Fruit fly (Drosophila melanogaster) whole organism, embryonic: ENCODE results near the gene CG2691.

ENCODE experiments used
- Adf1 ChIP-seq: fragments of 200-800 bp; sonication (Bioruptor generic); IDR thresholded peaks from 2 replicates; pipeline ENCODE4 v1.3.6; 2022; ENCODE audit warnings: missing biosample characterization, missing genetic modification characterization
- Atf6 ChIP-seq: fragments of 200-800 bp; sonication (Bioruptor generic); IDR thresholded peaks from 2 replicates; pipeline ENCODE4 v1.3.6; 2022; ENCODE audit warnings: missing biosample characterization, missing genetic modification characterization
- B-H2 ChIP-seq: fragments of 200-800 bp; sonication (Bioruptor generic); optimal IDR thresholded peaks from 2 replicates; lab custom pipeline; 2018; ENCODE audit warnings: missing biosample characterization, mild to moderate bottlenecking, missing genetic modification characterization
- BtbVII ChIP-seq: fragments of 200-800 bp; sonication (Bioruptor generic); optimal IDR thresholded peaks from 3 replicates; lab custom pipeline; 2017; ENCODE audit warnings: missing biosample characterization, mild to moderate bottlenecking, missing genetic modification characterization
- CG12071 ChIP-seq: fragments of 200-800 bp; sonication (Bioruptor generic); optimal IDR thresholded peaks from 3 replicates; lab custom pipeline; 2018; ENCODE audit warnings: missing biosample characterization, mild to moderate bottlenecking, missing genetic modification characterization
- CG14014 ChIP-seq: fragments of 200-800 bp; sonication (Bioruptor generic); IDR thresholded peaks from 2 replicates; pipeline ENCODE4 v1.3.6; 2022; ENCODE audit warnings: missing biosample characterization, missing genetic modification characterization
- CG14860 ChIP-seq: fragments of 200-800 bp; sonication (Bioruptor generic); IDR thresholded peaks from 3 replicates; pipeline ENCODE4 v1.3.6; 2022; ENCODE audit warnings: missing biosample characterization, missing genetic modification characterization; ENCODE audit not compliant: partially characterized antibody
- CG16813 ChIP-seq: fragments of 200-800 bp; sonication (Bioruptor generic); IDR thresholded peaks from 3 replicates; pipeline ENCODE4 v1.3.6; 2022; ENCODE audit warnings: missing biosample characterization, missing genetic modification characterization; ENCODE audit not compliant: partially characterized antibody
- CG17361 ChIP-seq: fragments of 200-800 bp; sonication (Bioruptor generic); IDR thresholded peaks from 3 replicates; pipeline ENCODE4 v1.3.6; 2022; ENCODE audit warnings: missing biosample characterization, missing genetic modification characterization
- CG34376 ChIP-seq: fragments of 200-800 bp; sonication (Bioruptor generic); optimal IDR thresholded peaks from 2 replicates; lab custom pipeline; 2018; ENCODE audit warnings: missing biosample characterization, mild to moderate bottlenecking, missing genetic modification characterization
- CG34422 ChIP-seq: fragments of 200-800 bp; sonication (Bioruptor generic); IDR thresholded peaks from 3 replicates; pipeline ENCODE4 v1.3.6; 2022; ENCODE audit warnings: missing biosample characterization, missing genetic modification characterization
- CG42726 ChIP-seq: fragments of 200-800 bp; sonication (Bioruptor generic); IDR thresholded peaks from 2 replicates; pipeline ENCODE4 v1.3.6; 2022; ENCODE audit warnings: missing biosample characterization, missing genetic modification characterization; ENCODE audit not compliant: partially characterized antibody
- CG4404 ChIP-seq: fragments of 200-800 bp; sonication (Bioruptor generic); IDR thresholded peaks from 2 replicates; pipeline ENCODE4 v1.3.6; 2022; ENCODE audit warnings: missing biosample characterization, missing genetic modification characterization
- CG6813 ChIP-seq: fragments of 200-800 bp; sonication (Bioruptor generic); optimal IDR thresholded peaks from 2 replicates; lab custom pipeline; 2017; ENCODE audit warnings: missing biosample characterization, missing genetic modification characterization, mild to moderate bottlenecking, moderate library complexity, missing genetic modification reagents
- CG7928 ChIP-seq: fragments of 200-800 bp; sonication (Bioruptor generic); optimal IDR thresholded peaks from 2 replicates; lab custom pipeline; 2017; ENCODE audit warnings: missing biosample characterization, mild to moderate bottlenecking, missing genetic modification characterization
- CG8281 ChIP-seq: fragments of 200-800 bp; sonication (Bioruptor generic); optimal IDR thresholded peaks from 2 replicates; lab custom pipeline; 2018; ENCODE audit warnings: missing biosample characterization, mild to moderate bottlenecking, missing genetic modification characterization, moderate library complexity
- CG9609 ChIP-seq: fragments of 200-800 bp; sonication (Bioruptor generic); optimal IDR thresholded peaks from 3 replicates; lab custom pipeline; 2016; ENCODE audit warnings: missing biosample characterization, missing genetic modification characterization
- CG9727 ChIP-seq: fragments of 200-800 bp; sonication (Bioruptor generic); optimal IDR thresholded peaks from 3 replicates; lab custom pipeline; 2017; ENCODE audit warnings: missing biosample characterization, mild to moderate bottlenecking, missing genetic modification characterization
- CTCF ChIP-seq: fragments of 200-800 bp; sonication (Bioruptor generic); optimal IDR thresholded peaks from 2 replicates; lab custom pipeline; 2017; ENCODE audit warnings: missing biosample characterization, mild to moderate bottlenecking, missing genetic modification characterization, moderate library complexity
- D19B ChIP-seq: fragments of 200-800 bp; sonication (Bioruptor generic); optimal IDR thresholded peaks from 2 replicates; lab custom pipeline; 2017; ENCODE audit warnings: missing biosample characterization, mild to moderate bottlenecking, missing genetic modification characterization
- Dp ChIP-seq: fragments of 200-800 bp; sonication (Bioruptor generic); optimal IDR thresholded peaks from 2 replicates; lab custom pipeline; 2018; ENCODE audit warnings: missing biosample characterization, mild to moderate bottlenecking, missing genetic modification characterization, moderate library complexity
- ERR ChIP-seq: fragments of 200-800 bp; sonication (Bioruptor generic); optimal IDR thresholded peaks from 2 replicates; lab custom pipeline; 2016; ENCODE audit warnings: missing biosample characterization, missing genetic modification characterization
- Ets97D ChIP-seq: fragments of 200-800 bp; sonication (Bioruptor generic); optimal IDR thresholded peaks from 3 replicates; lab custom pipeline; 2016; ENCODE audit warnings: missing biosample characterization, missing genetic modification characterization
- Fer3 ChIP-seq: fragments of 200-800 bp; sonication (Bioruptor generic); optimal IDR thresholded peaks from 2 replicates; lab custom pipeline; 2018; ENCODE audit warnings: missing biosample characterization, mild to moderate bottlenecking, missing genetic modification characterization, moderate library complexity
- Lpt ChIP-seq: fragments of >200 bp; optimal IDR thresholded peaks from 2 replicates; lab custom pipeline; 2018; ENCODE audit warnings: missing biosample characterization, missing genetic modification characterization
- MBD-R2 ChIP-seq: fragments of 200-800 bp; sonication (Bioruptor generic); IDR thresholded peaks from 2 replicates; pipeline ENCODE4 v1.3.6; 2022; ENCODE audit warnings: missing biosample characterization, missing genetic modification characterization
- Pdp1 ChIP-seq, 2 experiments: fragments of 200-800 bp; sonication (Bioruptor generic); optimal IDR thresholded peaks; 3 replicates each; lab custom pipeline; 2016; ENCODE audit warnings: missing biosample characterization in 2 of 2, missing genetic modification characterization in 2 of 2, mild to moderate bottlenecking in 1 of 2, moderate library complexity in 1 of 2
- Ptx1 ChIP-seq: fragments of 200-800 bp; sonication (Bioruptor generic); IDR thresholded peaks from 2 replicates; pipeline ENCODE4 v1.3.6; 2022; ENCODE audit warnings: missing biosample characterization, missing genetic modification characterization
- Side ChIP-seq: fragments of 200-800 bp; sonication (Bioruptor generic); optimal IDR thresholded peaks from 2 replicates; lab custom pipeline; 2016; ENCODE audit warnings: missing biosample characterization, missing genetic modification characterization
- Sry-β ChIP-seq: fragments of 200-800 bp; sonication (Bioruptor generic); optimal IDR thresholded peaks from 2 replicates; lab custom pipeline; 2018; ENCODE audit warnings: missing biosample characterization, mild to moderate bottlenecking, missing genetic modification characterization, moderate library complexity
- ab ChIP-seq: fragments of 200-800 bp; sonication (Bioruptor generic); optimal IDR thresholded peaks from 2 replicates; lab custom pipeline; 2016; ENCODE audit warnings: missing biosample characterization, missing genetic modification characterization
- ase ChIP-seq: fragments of 200-800 bp; sonication (Bioruptor generic); IDR thresholded peaks from 3 replicates; pipeline ENCODE4 v1.3.6; 2022; ENCODE audit warnings: missing biosample characterization, missing genetic modification characterization
- ash1 ChIP-seq: fragments of 200-800 bp; sonication (Bioruptor generic); optimal IDR thresholded peaks from 2 replicates; lab custom pipeline; 2018; ENCODE audit warnings: missing biosample characterization, mild to moderate bottlenecking, missing genetic modification characterization
- btn ChIP-seq: fragments of 200-800 bp; sonication (Bioruptor generic); optimal IDR thresholded peaks from 2 replicates; lab custom pipeline; 2016; ENCODE audit warnings: missing biosample characterization, missing genetic modification characterization
- dati ChIP-seq: fragments of 200-800 bp; sonication (Bioruptor generic); IDR thresholded peaks from 2 replicates; pipeline ENCODE4 v1.3.6; 2022; ENCODE audit warnings: missing biosample characterization, missing genetic modification characterization
- dpn ChIP-seq, 2 experiments: fragments of 200-800 bp; sonication (Bioruptor generic); optimal IDR thresholded peaks; 3 replicates each; lab custom pipeline; 2016; ENCODE audit warnings: missing biosample characterization in 2 of 2, missing genetic modification characterization in 2 of 2
- hb ChIP-seq: fragments of 200-800 bp; sonication (Bioruptor generic); IDR thresholded peaks from 3 replicates; pipeline ENCODE4 v1.3.6; 2022; ENCODE audit warnings: missing biosample characterization, missing genetic modification characterization; ENCODE audit not compliant: partially characterized antibody
- jigr1 ChIP-seq: fragments of 200-800 bp; sonication (Bioruptor generic); IDR thresholded peaks from 3 replicates; pipeline ENCODE4 v1.3.6; 2022; ENCODE audit warnings: missing biosample characterization, missing genetic modification characterization
- kni ChIP-seq: fragments of 200-800 bp; sonication (Bioruptor generic); optimal IDR thresholded peaks from 3 replicates; lab custom pipeline; 2017; ENCODE audit warnings: mild to moderate bottlenecking, missing biosample characterization, missing genetic modification reagents, missing genetic modification characterization
- lilli ChIP-seq: fragments of 200-800 bp; sonication (Bioruptor generic); optimal IDR thresholded peaks from 3 replicates; lab custom pipeline; 2016; ENCODE audit warnings: missing biosample characterization, missing genetic modification characterization
- lola ChIP-seq, 3 experiments: fragments of >200 bp in 2 of 3; fragments of 200-800 bp in 1 of 3; sonication (Bioruptor generic) in 1 of 3; optimal IDR thresholded peaks; 2 replicates each; lab custom pipeline; 2017 to 2019; ENCODE audit warnings: missing biosample characterization in 3 of 3, missing genetic modification characterization in 3 of 3, mild to moderate bottlenecking in 1 of 3, moderate library complexity in 1 of 3
- nom ChIP-seq: fragments of 200-800 bp; sonication (Bioruptor generic); optimal IDR thresholded peaks from 2 replicates; lab custom pipeline; 2017; ENCODE audit warnings: missing biosample characterization, missing genetic modification characterization, mild to moderate bottlenecking, moderate library complexity, missing genetic modification reagents
- onecut ChIP-seq: fragments of 200-800 bp; sonication (Bioruptor generic); IDR thresholded peaks from 2 replicates; pipeline ENCODE4 v1.3.6; 2022; ENCODE audit warnings: missing biosample characterization, missing genetic modification characterization
- org-1 ChIP-seq: fragments of 200-800 bp; sonication (Bioruptor generic); optimal IDR thresholded peaks from 2 replicates; lab custom pipeline; 2017; ENCODE audit warnings: missing biosample characterization, missing genetic modification characterization
- peb ChIP-seq: fragments of 200-800 bp; sonication (Bioruptor generic); IDR thresholded peaks from 2 replicates; pipeline ENCODE4 v1.3.6; 2022; ENCODE audit warnings: missing biosample characterization, missing genetic modification characterization
- pnt ChIP-seq: fragments of 200-800 bp; sonication (Bioruptor generic); optimal IDR thresholded peaks from 3 replicates; lab custom pipeline; 2016; ENCODE audit warnings: missing biosample characterization, missing genetic modification characterization
- ranshi ChIP-seq: fragments of 200-800 bp; sonication (Bioruptor generic); IDR thresholded peaks from 2 replicates; pipeline ENCODE4 v1.3.6; 2022; ENCODE audit warnings: missing biosample characterization, missing genetic modification characterization
- schlank ChIP-seq: fragments of 200-800 bp; sonication (Bioruptor generic); optimal IDR thresholded peaks from 2 replicates; lab custom pipeline; 2018; ENCODE audit warnings: missing biosample characterization, mild to moderate bottlenecking, missing genetic modification characterization
- scrt ChIP-seq: fragments of 200-800 bp; sonication (Bioruptor generic); optimal IDR thresholded peaks from 2 replicates; lab custom pipeline; 2018; ENCODE audit warnings: missing biosample characterization, mild to moderate bottlenecking, missing genetic modification characterization, moderate library complexity
- sr ChIP-seq: fragments of 200-800 bp; sonication (Bioruptor generic); IDR thresholded peaks from 3 replicates; pipeline ENCODE4 v1.3.6; 2022; ENCODE audit warnings: missing biosample characterization, missing genetic modification characterization
- zen ChIP-seq: fragments of 200-800 bp; sonication (Bioruptor generic); optimal IDR thresholded peaks from 3 replicates; lab custom pipeline; 2018; ENCODE audit warnings: missing biosample characterization, mild to moderate bottlenecking, missing genetic modification characterization, moderate library complexity
- zen2 ChIP-seq: fragments of 200-800 bp; sonication (Bioruptor generic); IDR thresholded peaks from 3 replicates; pipeline ENCODE4 v1.3.6; 2022; ENCODE audit warnings: missing biosample characterization, missing genetic modification characterization; ENCODE audit not compliant: partially characterized antibody

CG2691 gene

dm6 chrX:13570255-13570654, 54.0 kb downstream of the CG2691 start (continued):
- TF ChIP-seq hb: no peak
- TF ChIP-seq CG7928 (GFP tag; lab: Kevin White, UChicago): no peak
- no peak for TF ChIP-seq lilli
- TF ChIP-seq ash1 (GFP tag; lab: Kevin White, UChicago): no peak
- no peak for TF ChIP-seq CG34422 (GFP tag; lab: Robert Waterston, UW)
- no peak for TF ChIP-seq D19B (GFP tag; lab: Kevin White, UChicago)
- peak; percentile 58 for TF ChIP-seq CG6813 (GFP tag; lab: Kevin White, UChicago)
- no peak for TF ChIP-seq sr (GFP tag; lab: Robert Waterston, UW)
- TF ChIP-seq Dp (GFP tag; lab: Kevin White, UChicago): no peak
- TF ChIP-seq nom (GFP tag; lab: Kevin White, UChicago): no peak
- no peak for TF ChIP-seq CG9727 (GFP tag; lab: Kevin White, UChicago)
- TF ChIP-seq onecut (GFP tag; lab: Robert Waterston, UW): no peak
- no peak for TF ChIP-seq CG34376
- TF ChIP-seq zen2 (GFP tag; lab: Robert Waterston, UW): no peak
- TF ChIP-seq CG17361 (GFP tag; lab: Robert Waterston, UW): no peak
- no peak; the same call in 1 of the 2 replicates for TF ChIP-seq ranshi (GFP tag; lab: Robert Waterston, UW)
- TF ChIP-seq zen (tag; lab: Kevin White, UChicago): no peak
- TF ChIP-seq CG14014: peak; percentile 56; the same call in 1 of the 2 replicates
- no peak for TF ChIP-seq Ets97D (GFP tag; lab: Kevin White, UChicago)
- TF ChIP-seq scrt (GFP tag; lab: Kevin White, UChicago): peak; percentile 1
- no peak for TF ChIP-seq dati (GFP tag; lab: Robert Waterston, UW)
- TF ChIP-seq BtbVII (GFP tag; lab: Kevin White, UChicago): peak; percentile 32
- no peak for TF ChIP-seq ab (GFP tag; lab: Kevin White, UChicago)
- TF ChIP-seq ase (GFP tag; lab: Robert Waterston, UW): no peak
- TF ChIP-seq jigr1 (GFP tag; lab: Robert Waterston, UW): no peak
- no peak for TF ChIP-seq dpn (GFP tag; optimal IDR thresholded peaks at IDR 0.05; lab: Kevin White, UChicago)
- no peak for TF ChIP-seq CG16813 (GFP tag; lab: Robert Waterston, UW)
- no peak for TF ChIP-seq CG8281 (tag; lab: Kevin White, UChicago)
- TF ChIP-seq kni (GFP tag; lab: Kevin White, UChicago): peak; percentile 45
- no peak for TF ChIP-seq org-1 (GFP tag; lab: Kevin White, UChicago)
- TF ChIP-seq Sry-β (GFP tag; lab: Kevin White, UChicago): no peak
- TF ChIP-seq schlank (tag; lab: Kevin White, UChicago): no peak
- TF ChIP-seq Side: no peak
- no peak for TF ChIP-seq Ptx1 (GFP tag; lab: Robert Waterston, UW)
- TF ChIP-seq Atf6 (GFP tag; lab: Robert Waterston, UW): no peak
- peak; percentile 29 for TF ChIP-seq Fer3 (tag; lab: Kevin White, UChicago)
- TF ChIP-seq btn (GFP tag; lab: Kevin White, UChicago): no peak
- TF ChIP-seq Lpt (GFP tag; lab: Kevin White, UChicago): no peak
- no peak for TF ChIP-seq CG14860 (GFP tag; lab: Robert Waterston, UW)
- TF ChIP-seq pnt (GFP tag; lab: Kevin White, UChicago): no peak
- no peak for TF ChIP-seq CG42726 (GFP tag; lab: Robert Waterston, UW)
- no peak for TF ChIP-seq MBD-R2 (GFP tag; lab: Robert Waterston, UW)
- TF ChIP-seq ERR (GFP tag; lab: Kevin White, UChicago): no peak
- TF ChIP-seq CTCF (GFP tag; lab: Kevin White, UChicago): no peak
- no peak for TF ChIP-seq Adf1 (GFP tag; lab: Robert Waterston, UW)
- no peak for TF ChIP-seq lola (GFP tag; optimal IDR thresholded peaks at IDR 0.05; lab: Kevin White, UChicago)
- TF ChIP-seq Pdp1 (GFP tag; optimal IDR thresholded peaks at IDR 0.05; lab: Kevin White, UChicago): peak in 1 of 2 experiments; percentile 37
- no peak for TF ChIP-seq CG4404 (GFP tag; lab: Robert Waterston, UW)
- no peak for TF ChIP-seq peb
- peak; percentile 15 for TF ChIP-seq B-H2 (GFP tag; lab: Kevin White, UChicago)
- no peak for TF ChIP-seq CG9609 (GFP tag; lab: Kevin White, UChicago)
- peak; percentile 40 for TF ChIP-seq CG12071 (GFP tag; lab: Kevin White, UChicago)
